Fruit fly (Drosophila melanogaster): ENCODE data around the gene LKRSDH.

DNA sequence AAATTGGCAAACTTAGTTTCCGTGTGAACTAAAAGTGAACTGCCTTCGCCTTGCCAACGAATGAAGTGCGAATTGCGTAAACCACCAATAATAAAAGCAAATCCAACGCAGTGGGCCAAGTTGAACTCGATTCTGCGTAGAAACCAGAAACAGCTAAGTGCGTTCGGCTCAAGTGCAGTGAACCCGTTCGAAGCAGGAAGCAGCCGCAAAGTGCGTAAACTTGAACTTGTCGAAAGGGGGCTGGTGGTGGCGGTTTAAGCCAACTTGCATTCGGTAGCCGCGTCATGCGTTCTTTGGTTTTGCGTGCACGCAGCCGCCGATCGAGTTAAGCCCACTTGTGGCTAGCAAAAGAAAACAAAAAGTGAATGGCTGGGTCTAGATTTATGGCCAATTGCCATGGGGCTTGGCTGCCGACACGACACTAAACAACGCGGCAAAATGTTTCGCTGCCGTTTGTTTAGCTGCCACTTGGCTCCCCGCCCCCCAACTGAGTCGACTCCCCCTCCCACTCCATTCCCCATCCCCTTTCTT, 45.1 kb downstream of the LKRSDH start:
- TF ChIP-seq Dfd (GFP tag; optimal IDR thresholded peaks at IDR 0.05), result no peak
- TF ChIP-seq OdsH (GFP tag; optimal IDR thresholded peaks at IDR 0.05), result no peak
